Worm (Caenorhabditis elegans) whole organism, young adult: ENCODE data around the gene smf-2.

Source experiments
- Y53G8AR.9 ChIP-seq: fragments of 200-800 bp; sonication (Bioruptor generic); conservative IDR thresholded peaks from 2 replicates; pipeline ENCODE4 v1.3.6; 2022; ENCODE audit warnings: missing genetic modification reagents, missing genetic modification characterization, missing compliant biosample characterization
- unc-62 ChIP-seq: fragments of 150-350 bp; optimal IDR thresholded peaks from 2 replicates; lab custom pipeline; 2014; ENCODE audit warnings: missing biosample characterization, missing genetic modification reagents, missing genetic modification characterization

DNA sequence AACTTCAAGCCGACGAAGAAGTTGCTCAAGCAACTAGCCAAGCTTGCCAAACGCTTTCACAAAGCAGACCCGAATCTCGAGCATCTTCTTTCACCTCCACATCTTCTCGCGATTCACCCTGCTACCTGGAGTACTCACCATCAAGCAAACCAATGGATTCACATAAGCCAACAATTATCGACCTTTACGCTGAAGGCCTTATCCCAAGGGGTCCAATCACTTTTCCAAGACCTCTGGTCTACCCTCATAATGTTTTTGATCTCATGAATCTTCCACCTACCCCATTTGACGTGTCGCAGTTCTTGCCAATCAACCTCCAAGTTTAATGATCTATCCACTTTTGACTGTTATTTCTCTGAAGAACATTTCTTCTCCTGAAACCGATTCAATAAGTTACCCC, 24.8 kb upstream of the smf-2 start:
- TF ChIP-seq Y53G8AR.9 (no peak; the same call in 1 of the 2 replicates), unc-62 (no peak)
